Worm (Caenorhabditis elegans) whole organism, young adult: Measurements from ENCODE around the gene sri-71.

Experiments
- aptf-2 ChIP-seq: fragments of 200-800 bp; sonication (Bioruptor generic); conservative IDR thresholded peaks from 2 replicates; pipeline ENCODE4 v1.3.6; 2022; ENCODE audit warnings: missing genetic modification reagents, missing genetic modification characterization, missing compliant biosample characterization
- snpc-4 ChIP-seq, 5 experiments: fragments of 150-350 bp in 1 of 5; sonication (generic microtip) in 4 of 5; optimal IDR thresholded peaks; 2 replicates each; lab custom pipeline; 2014 to 2018; ENCODE audit warnings: missing genetic modification characterization in 5 of 5, missing biosample characterization in 3 of 5, antibody characterized with exemption in 2 of 5, mild to moderate bottlenecking in 2 of 5, missing compliant biosample characterization in 2 of 5, missing genotype in 2 of 5, moderate library complexity in 2 of 5, missing genetic modification reagents in 1 of 5

DNA sequence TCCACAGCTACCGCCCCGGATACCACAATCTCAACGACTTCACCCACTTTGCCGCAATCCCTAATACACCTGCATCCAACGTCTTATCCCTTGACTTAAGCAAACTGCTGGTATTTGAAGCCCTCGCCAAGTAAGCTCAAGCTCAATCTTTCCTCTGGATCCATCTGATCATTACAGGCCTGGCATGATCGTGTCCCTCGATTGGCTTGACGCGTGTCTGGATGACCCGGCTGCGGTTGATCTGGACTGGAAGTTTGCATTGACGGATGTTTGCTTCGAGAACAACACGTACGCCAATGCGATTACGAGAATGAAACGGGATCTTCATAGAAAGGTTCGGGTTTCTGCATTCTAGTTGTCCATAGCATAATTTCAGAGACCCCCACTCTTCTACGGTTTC, 26.6 kb upstream of the sri-71 start:
- TF ChIP-seq aptf-2 (GFP tag; lab: Robert Waterston, UW): no peak
- TF ChIP-seq snpc-4 (GFP tag; optimal IDR thresholded peaks at IDR 0.05; lab: Kevin White, UChicago): no peak
- TF ChIP-seq snpc-4 (tag; optimal IDR thresholded peaks at IDR 0.05; lab: Kevin White, UChicago): no peak
